Worm (Caenorhabditis elegans) whole organism, L2 larva: ENCODE measurements around the gene nhr-159.

Experiments used
- elt-1 ChIP-seq: fragments of 150-350 bp; optimal IDR thresholded peaks from 2 replicates; lab custom pipeline; 2014; ENCODE audit warnings: missing biosample characterization, missing genetic modification characterization
- mdl-1 ChIP-seq, 2 experiments: fragments of 150-350 bp in 1 of 2; sonication (generic microtip) in 1 of 2; optimal IDR thresholded peaks; 2 replicates each; lab custom pipeline; 2017; ENCODE audit warnings: missing biosample characterization in 2 of 2, missing genetic modification characterization in 2 of 2
- nhr-10 ChIP-seq: sonication (generic microtip); optimal IDR thresholded peaks from 2 replicates; lab custom pipeline; 2017; ENCODE audit warnings: missing biosample characterization, missing genetic modification characterization

DNA sequence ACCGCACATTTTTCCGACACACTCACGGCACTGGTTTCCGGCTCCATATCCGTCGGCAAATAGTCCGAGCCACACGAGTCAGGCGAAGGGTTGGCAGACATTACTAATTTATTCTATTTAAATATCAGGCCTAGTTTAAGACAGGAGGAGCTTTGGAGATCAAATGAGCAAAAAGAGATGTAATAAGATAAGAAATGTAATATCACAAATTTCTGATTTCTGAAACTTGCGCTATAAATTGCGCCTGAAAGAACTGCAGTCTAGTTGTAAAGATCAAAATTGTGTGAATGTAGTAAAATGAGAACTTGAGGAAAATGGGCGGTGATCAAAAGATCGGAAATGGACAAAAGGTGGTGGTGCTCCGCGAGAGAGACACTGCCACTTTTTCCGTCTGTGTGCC is 23.3 kb downstream of the nhr-159 start, which contains the start of gene nhr-186:
- no peak for TF ChIP-seq elt-1 (tag; lab: Kevin White, UChicago)
- TF ChIP-seq nhr-10 (tag; lab: Kevin White, UChicago), result no peak
- no peak for TF ChIP-seq mdl-1 (tag; optimal IDR thresholded peaks at IDR 0.05; lab: Kevin White, UChicago)
